Fruit fly (Drosophila melanogaster) whole organism, embryonic: ENCODE data around the gene Grip75.
A peak's percentile ranks its signal among the peaks of the same experiment; 100 is the strongest.

ENCODE experiments used
- Antp ChIP-seq: fragments of 200-800 bp; sonication (Bioruptor generic); optimal IDR thresholded peaks from 3 replicates; lab custom pipeline; 2016; ENCODE audit warnings: missing biosample characterization, missing genetic modification characterization
- Asciz ChIP-seq: fragments of 200-800 bp; sonication (Bioruptor generic); optimal IDR thresholded peaks from 2 replicates; lab custom pipeline; 2017; ENCODE audit warnings: missing biosample characterization, mild to moderate bottlenecking, missing genetic modification characterization, missing genetic modification reagents
- Atf3 ChIP-seq: fragments of 200-800 bp; sonication (Bioruptor generic); optimal IDR thresholded peaks from 3 replicates; lab custom pipeline; 2016; ENCODE audit warnings: missing biosample characterization, missing genetic modification characterization
- Bteb2 ChIP-seq: fragments of 200-800 bp; sonication (Bioruptor generic); optimal IDR thresholded peaks from 2 replicates; lab custom pipeline; 2016; ENCODE audit warnings: missing biosample characterization, missing genetic modification characterization
- CG10147 ChIP-seq: fragments of 200-800 bp; sonication (Bioruptor generic); optimal IDR thresholded peaks from 2 replicates; lab custom pipeline; 2019; ENCODE audit warnings: missing biosample characterization, mild to moderate bottlenecking, missing genetic modification characterization, moderate library complexity
- CG10209 ChIP-seq: fragments of 200-800 bp; sonication (Bioruptor generic); optimal IDR thresholded peaks from 3 replicates; lab custom pipeline; 2017; ENCODE audit warnings: missing biosample characterization, mild to moderate bottlenecking, missing genetic modification characterization, missing genetic modification reagents
- CG1024 ChIP-seq: fragments of 200-800 bp; sonication (Bioruptor generic); IDR thresholded peaks from 2 replicates; pipeline ENCODE4 v1.3.6; 2022; ENCODE audit warnings: missing biosample characterization, missing genetic modification characterization
- CG10274 ChIP-seq: fragments of 200-800 bp; sonication (Bioruptor generic); optimal IDR thresholded peaks from 3 replicates; lab custom pipeline; 2017; ENCODE audit warnings: missing biosample characterization, mild to moderate bottlenecking, missing genetic modification characterization
- CG10565 ChIP-seq: fragments of 200-800 bp; sonication (Bioruptor generic); optimal IDR thresholded peaks from 3 replicates; lab custom pipeline; 2016; ENCODE audit warnings: missing biosample characterization, mild to moderate bottlenecking, missing genetic modification characterization
- CG10979 ChIP-seq: fragments of 200-800 bp; sonication (Bioruptor generic); optimal IDR thresholded peaks from 2 replicates; lab custom pipeline; 2018; ENCODE audit warnings: missing biosample characterization, mild to moderate bottlenecking, missing genetic modification characterization, moderate library complexity
- CG12659 ChIP-seq: fragments of 200-800 bp; sonication (Bioruptor generic); optimal IDR thresholded peaks from 3 replicates; lab custom pipeline; 2017; ENCODE audit warnings: mild to moderate bottlenecking, missing biosample characterization, missing genetic modification reagents, missing genetic modification characterization
- CG13424 ChIP-seq: fragments of 200-800 bp; sonication (Bioruptor generic); optimal IDR thresholded peaks from 2 replicates; lab custom pipeline; 2019; ENCODE audit warnings: missing biosample characterization, mild to moderate bottlenecking, missing genetic modification characterization, moderate library complexity
- CG14014 ChIP-seq: fragments of 200-800 bp; sonication (Bioruptor generic); IDR thresholded peaks from 2 replicates; pipeline ENCODE4 v1.3.6; 2022; ENCODE audit warnings: missing biosample characterization, missing genetic modification characterization
- CG14710 ChIP-seq: fragments of 200-800 bp; sonication (Bioruptor generic); optimal IDR thresholded peaks from 3 replicates; lab custom pipeline; 2019; ENCODE audit warnings: missing biosample characterization, mild to moderate bottlenecking, missing genetic modification characterization, moderate library complexity
- CG15696 ChIP-seq: fragments of 200-800 bp; sonication (Bioruptor generic); optimal IDR thresholded peaks from 2 replicates; lab custom pipeline; 2019; ENCODE audit warnings: missing biosample characterization, mild to moderate bottlenecking, missing genetic modification characterization, moderate library complexity
- CG16815 ChIP-seq: fragments of 200-800 bp; sonication (Bioruptor generic); optimal IDR thresholded peaks from 3 replicates; lab custom pipeline; 2017; ENCODE audit warnings: missing biosample characterization, mild to moderate bottlenecking, missing genetic modification characterization
- CG17359 ChIP-seq: fragments of 200-800 bp; sonication (Bioruptor generic); optimal IDR thresholded peaks from 3 replicates; lab custom pipeline; 2018; ENCODE audit warnings: missing biosample characterization, mild to moderate bottlenecking, missing genetic modification characterization, moderate library complexity
- CG18764 ChIP-seq: fragments of 200-800 bp; sonication (Bioruptor generic); optimal IDR thresholded peaks from 3 replicates; lab custom pipeline; 2016; ENCODE audit warnings: missing biosample characterization, missing genetic modification characterization
- CG2875 ChIP-seq: fragments of 200-800 bp; sonication (Bioruptor generic); optimal IDR thresholded peaks from 2 replicates; lab custom pipeline; 2017; ENCODE audit warnings: missing biosample characterization, mild to moderate bottlenecking, missing genetic modification characterization, missing genetic modification reagents
- CG31388 ChIP-seq: fragments of 200-800 bp; sonication (Bioruptor generic); optimal IDR thresholded peaks from 2 replicates; lab custom pipeline; 2016; ENCODE audit warnings: missing biosample characterization, missing genetic modification characterization
- CG34376 ChIP-seq: fragments of 200-800 bp; sonication (Bioruptor generic); optimal IDR thresholded peaks from 2 replicates; lab custom pipeline; 2018; ENCODE audit warnings: missing biosample characterization, mild to moderate bottlenecking, missing genetic modification characterization
- CG3838 ChIP-seq: fragments of 200-800 bp; sonication (Bioruptor generic); optimal IDR thresholded peaks from 3 replicates; lab custom pipeline; 2016; ENCODE audit warnings: missing biosample characterization, missing genetic modification characterization
- CG6765 ChIP-seq: fragments of 200-800 bp; sonication (Bioruptor generic); optimal IDR thresholded peaks from 3 replicates; lab custom pipeline; 2017; ENCODE audit warnings: missing biosample characterization, mild to moderate bottlenecking, missing genetic modification characterization
- CG7786 ChIP-seq: fragments of 200-800 bp; sonication (Bioruptor generic); optimal IDR thresholded peaks from 2 replicates; lab custom pipeline; 2016; ENCODE audit warnings: missing biosample characterization, missing genetic modification characterization
- CG7839 ChIP-seq: fragments of 200-800 bp; sonication (Bioruptor generic); optimal IDR thresholded peaks from 3 replicates; lab custom pipeline; 2018; ENCODE audit warnings: missing biosample characterization, mild to moderate bottlenecking, missing genetic modification characterization, moderate library complexity
- CG7987 ChIP-seq: fragments of 200-800 bp; sonication (Bioruptor generic); optimal IDR thresholded peaks from 2 replicates; lab custom pipeline; 2018; ENCODE audit warnings: missing biosample characterization, mild to moderate bottlenecking, missing genetic modification characterization, moderate library complexity
- Camta ChIP-seq: fragments of 200-800 bp; sonication (Bioruptor generic); optimal IDR thresholded peaks from 2 replicates; lab custom pipeline; 2016; ENCODE audit warnings: missing biosample characterization, missing genetic modification characterization
- CrebB ChIP-seq: fragments of 200-800 bp; sonication (Bioruptor generic); optimal IDR thresholded peaks from 3 replicates; lab custom pipeline; 2018; ENCODE audit warnings: missing biosample characterization, mild to moderate bottlenecking, missing genetic modification characterization
- D19B ChIP-seq: fragments of 200-800 bp; sonication (Bioruptor generic); optimal IDR thresholded peaks from 2 replicates; lab custom pipeline; 2017; ENCODE audit warnings: missing biosample characterization, mild to moderate bottlenecking, missing genetic modification characterization
- Eip74EF ChIP-seq, 2 experiments: fragments of 200-800 bp in 1 of 2; fragments of >200 bp in 1 of 2; sonication (Bioruptor generic) in 1 of 2; optimal IDR thresholded peaks; 2 replicates each; lab custom pipeline; 2017 to 2019; ENCODE audit warnings: missing biosample characterization in 2 of 2, missing genetic modification characterization in 2 of 2, mild to moderate bottlenecking in 1 of 2, moderate library complexity in 1 of 2
- Elba2 ChIP-seq: fragments of 200-800 bp; sonication (Bioruptor generic); optimal IDR thresholded peaks from 3 replicates; lab custom pipeline; 2016; ENCODE audit warnings: missing biosample characterization, missing genetic modification characterization
- HmgZ ChIP-seq: fragments of 200-800 bp; sonication (Bioruptor generic); optimal IDR thresholded peaks from 2 replicates; lab custom pipeline; 2018; ENCODE audit warnings: missing biosample characterization, mild to moderate bottlenecking, missing genetic modification characterization
- Mad ChIP-seq: fragments of 200-800 bp; sonication (Bioruptor generic); optimal IDR thresholded peaks from 2 replicates; lab custom pipeline; 2016; ENCODE audit warnings: missing biosample characterization, missing genetic modification characterization
- NC2α ChIP-seq: fragments of 200-800 bp; sonication (Bioruptor generic); optimal IDR thresholded peaks from 2 replicates; lab custom pipeline; 2016; ENCODE audit warnings: missing biosample characterization, missing genetic modification characterization
- Sox102F ChIP-seq: fragments of 200-800 bp; sonication (Bioruptor generic); optimal IDR thresholded peaks from 2 replicates; lab custom pipeline; 2018; ENCODE audit warnings: missing biosample characterization, mild to moderate bottlenecking, missing genetic modification characterization, moderate library complexity
- aop ChIP-seq: fragments of 200-800 bp; sonication (Bioruptor generic); IDR thresholded peaks from 2 replicates; pipeline ENCODE4 v1.3.6; 2022; ENCODE audit warnings: missing biosample characterization, missing genetic modification characterization
- bigmax ChIP-seq: fragments of 200-800 bp; sonication (Bioruptor generic); optimal IDR thresholded peaks from 2 replicates; lab custom pipeline; 2018; ENCODE audit warnings: missing biosample characterization, mild to moderate bottlenecking, missing genetic modification characterization
- ci ChIP-seq: fragments of 200-800 bp; sonication (Bioruptor generic); IDR thresholded peaks from 3 replicates; pipeline ENCODE4 v1.3.6; 2022; ENCODE audit warnings: missing biosample characterization, missing genetic modification characterization
- croc ChIP-seq: fragments of 200-800 bp; sonication (Bioruptor generic); conservative IDR thresholded peaks from 3 replicates; pipeline ENCODE4 v1.3.6; 2022; ENCODE audit warnings: missing biosample characterization, missing genetic modification characterization
- cwo ChIP-seq: fragments of 200-800 bp; sonication (Bioruptor generic); optimal IDR thresholded peaks from 3 replicates; lab custom pipeline; 2017; ENCODE audit warnings: missing biosample characterization, missing genetic modification characterization, mild to moderate bottlenecking, moderate library complexity, missing genetic modification reagents
- emc ChIP-seq: fragments of 200-800 bp; sonication (Bioruptor generic); optimal IDR thresholded peaks from 2 replicates; lab custom pipeline; 2016; ENCODE audit warnings: missing biosample characterization, missing genetic modification characterization
- fru ChIP-seq: fragments of >200 bp; optimal IDR thresholded peaks from 2 replicates; lab custom pipeline; 2017
- gsb-n ChIP-seq: fragments of 200-800 bp; sonication (Bioruptor generic); optimal IDR thresholded peaks from 3 replicates; lab custom pipeline; 2018; ENCODE audit warnings: missing biosample characterization, mild to moderate bottlenecking, missing genetic modification characterization
- hbn ChIP-seq: fragments of 200-800 bp; sonication (Bioruptor generic); IDR thresholded peaks from 2 replicates; pipeline ENCODE4 v1.3.6; 2022; ENCODE audit warnings: missing biosample characterization, missing genetic modification characterization; ENCODE audit not compliant: partially characterized antibody
- ranshi ChIP-seq: fragments of 200-800 bp; sonication (Bioruptor generic); IDR thresholded peaks from 2 replicates; pipeline ENCODE4 v1.3.6; 2022; ENCODE audit warnings: missing biosample characterization, missing genetic modification characterization
- row ChIP-seq: fragments of 200-800 bp; sonication (Bioruptor generic); IDR thresholded peaks from 3 replicates; pipeline ENCODE4 v1.3.6; 2022; ENCODE audit warnings: missing biosample characterization, missing genetic modification characterization
- slou ChIP-seq: fragments of 200-800 bp; sonication (Bioruptor generic); optimal IDR thresholded peaks from 3 replicates; lab custom pipeline; 2016; ENCODE audit warnings: missing biosample characterization, missing genetic modification characterization
- stwl ChIP-seq: fragments of 200-800 bp; sonication (Bioruptor generic); optimal IDR thresholded peaks from 3 replicates; lab custom pipeline; 2018; ENCODE audit warnings: missing biosample characterization, mild to moderate bottlenecking, missing genetic modification characterization, moderate library complexity
- tll ChIP-seq, 2 experiments: fragments of 200-800 bp in 1 of 2; fragments of >200 bp in 1 of 2; sonication (Bioruptor generic) in 1 of 2; optimal IDR thresholded peaks; 2 replicates each; lab custom pipeline; 2017 to 2019; ENCODE audit warnings: missing biosample characterization in 2 of 2, missing genetic modification characterization in 2 of 2, mild to moderate bottlenecking in 1 of 2, moderate library complexity in 1 of 2
- unpg ChIP-seq: fragments of 200-800 bp; sonication (Bioruptor generic); optimal IDR thresholded peaks from 3 replicates; lab custom pipeline; 2018; ENCODE audit warnings: missing biosample characterization, mild to moderate bottlenecking, missing genetic modification characterization, moderate library complexity
- wor ChIP-seq: fragments of 200-800 bp; sonication (Bioruptor generic); IDR thresholded peaks from 2 replicates; pipeline ENCODE4 v1.3.6; 2022; ENCODE audit warnings: missing biosample characterization, missing genetic modification characterization

Grip75 gene

dm6 chr2L:10479859-10480258 is 3.2 kb upstream of the Grip75 start (continued):
- TF ChIP-seq CG17359 (tag; lab: Kevin White, UChicago) (peak; percentile 19), CG7839 (tag; lab: Kevin White, UChicago) (no peak), CG13424 (tag; lab: Kevin White, UChicago) (no peak), NC2α (GFP tag; lab: Kevin White, UChicago) (no peak), Mad (GFP tag; lab: Kevin White, UChicago) (no peak), Sox102F (GFP tag; lab: Kevin White, UChicago) (no peak), tll (GFP tag; optimal IDR thresholded peaks at IDR 0.05; lab: Kevin White, UChicago) (no peak), CG10274 (no peak), ci (GFP tag; lab: Robert Waterston, UW) (0 out of 3 replicates have a peak, but pooled peaks have one; percentile 28), emc (GFP tag; lab: Kevin White, UChicago) (no peak), Asciz (GFP tag; lab: Kevin White, UChicago) (no peak), CG10147 (GFP tag; lab: Kevin White, UChicago) (no peak), CG10979 (tag; lab: Kevin White, UChicago) (no peak), HmgZ (tag; lab: Kevin White, UChicago) (peak; percentile 26), CG12659 (GFP tag; lab: Kevin White, UChicago) (peak; percentile 14), CG2875 (GFP tag; lab: Kevin White, UChicago) (no peak), cwo (GFP tag; lab: Kevin White, UChicago) (no peak), Antp (GFP tag; lab: Kevin White, UChicago) (no peak), gsb-n (tag; lab: Kevin White, UChicago) (no peak), row (GFP tag; lab: Robert Waterston, UW) (no peak), CG6765 (GFP tag; lab: Kevin White, UChicago) (no peak), Bteb2 (GFP tag; lab: Kevin White, UChicago) (no peak), hbn (GFP tag; lab: Robert Waterston, UW) (no peak; the same call in 1 of the 2 replicates), slou (GFP tag; lab: Kevin White, UChicago) (no peak), aop (GFP tag; lab: Robert Waterston, UW) (no peak), CG31388 (GFP tag; lab: Kevin White, UChicago) (no peak), unpg (GFP tag; lab: Kevin White, UChicago) (no peak), Atf3 (GFP tag; lab: Kevin White, UChicago) (no peak), CG7987 (GFP tag; lab: Kevin White, UChicago) (no peak), croc (GFP tag; lab: Robert Waterston, UW) (no peak), CG10209 (GFP tag; lab: Kevin White, UChicago) (no peak), CG15696 (tag; lab: Kevin White, UChicago) (no peak), stwl (tag; lab: Kevin White, UChicago) (peak; percentile 75), CG7786 (no peak), Camta (GFP tag; lab: Kevin White, UChicago) (no peak), wor (GFP tag; lab: Robert Waterston, UW) (no peak), CG34376 (GFP tag; lab: Kevin White, UChicago) (no peak), fru (no peak), CG1024 (GFP tag; lab: Robert Waterston, UW) (no peak), CG14014 (GFP tag; lab: Robert Waterston, UW) (no peak), CG14710 (tag; lab: Kevin White, UChicago) (peak; percentile 30), Eip74EF (GFP tag; optimal IDR thresholded peaks at IDR 0.05; lab: Kevin White, UChicago) (no peak), CG10565 (GFP tag; lab: Kevin White, UChicago) (no peak), CG18764 (GFP tag; lab: Kevin White, UChicago) (no peak), Elba2 (GFP tag; lab: Kevin White, UChicago) (no peak), CG16815 (GFP tag; lab: Kevin White, UChicago) (no peak), CG3838 (GFP tag; lab: Kevin White, UChicago) (no peak), ranshi (GFP tag; lab: Robert Waterston, UW) (no peak), D19B (GFP tag; lab: Kevin White, UChicago) (no peak), bigmax (GFP tag; lab: Kevin White, UChicago) (peak; percentile 91), CrebB (tag; lab: Kevin White, UChicago) (no peak)
